Worm (Caenorhabditis elegans): ENCODE data around the gene mam-5.

- TF ChIP-seq lir-3 (tag; optimal IDR thresholded peaks at IDR 0.05) (no peak), skn-1 (tag; optimal IDR thresholded peaks at IDR 0.05) (no peak), fos-1 (tag; optimal IDR thresholded peaks at IDR 0.05) (no peak)
Measured at ce11 chrV:9911165-9911564, 41.3 kb upstream of the mam-5 start.
